Worm (Caenorhabditis elegans) whole organism, L2 larva: Measurements from ENCODE around the gene F23D12.11.

Experiments
- C34F6.9 ChIP-seq: fragments of 150-350 bp; optimal IDR thresholded peaks from 2 replicates; lab custom pipeline; 2014; ENCODE audit warnings: missing biosample characterization, missing genetic modification characterization
- F13H6.1 ChIP-seq: sonication (generic microtip); optimal IDR thresholded peaks from 2 replicates; lab custom pipeline; 2016; ENCODE audit warnings: missing genetic modification characterization, missing compliant biosample characterization
- Y55F3AM.14 ChIP-seq: fragments of 200-800 bp; sonication (Bioruptor generic); optimal IDR thresholded peaks from 2 replicates; lab custom pipeline; 2018; ENCODE audit warnings: mild to moderate bottlenecking, missing genetic modification characterization, missing compliant biosample characterization
- alr-1 ChIP-seq: fragments of 150-350 bp; optimal IDR thresholded peaks from 2 replicates; lab custom pipeline; 2014; ENCODE audit warnings: missing biosample characterization, missing genetic modification characterization
- blmp-1 ChIP-seq: sonication (generic microtip); optimal IDR thresholded peaks from 2 replicates; lab custom pipeline; 2017; ENCODE audit warnings: missing genetic modification characterization, mild to moderate bottlenecking, missing compliant biosample characterization, antibody characterized with exemption, moderate library complexity; ENCODE audit not compliant: insufficient read depth
- ceh-16 ChIP-seq: fragments of 150-350 bp; optimal IDR thresholded peaks from 2 replicates; lab custom pipeline; 2014; ENCODE audit warnings: missing biosample characterization, missing genetic modification characterization
- ceh-82 ChIP-seq: fragments of 150-350 bp; optimal IDR thresholded peaks from 2 replicates; lab custom pipeline; 2014; ENCODE audit warnings: missing biosample characterization, missing genetic modification characterization
- dmd-4 ChIP-seq: sonication (generic microtip); optimal IDR thresholded peaks from 2 replicates; lab custom pipeline; 2017; ENCODE audit warnings: missing biosample characterization, missing genetic modification characterization
- egl-27 ChIP-seq: sonication (generic microtip); optimal IDR thresholded peaks from 3 replicates; lab custom pipeline; 2017; ENCODE audit warnings: missing biosample characterization, missing genetic modification reagents, missing genetic modification characterization
- fos-1 ChIP-seq: fragments of 150-350 bp; optimal IDR thresholded peaks from 2 replicates; lab custom pipeline; 2014; ENCODE audit warnings: missing biosample characterization, missing genetic modification characterization
- gmeb-1 ChIP-seq: fragments of 150-350 bp; optimal IDR thresholded peaks from 2 replicates; lab custom pipeline; 2014; ENCODE audit warnings: missing biosample characterization, missing genetic modification characterization
- lin-11 ChIP-seq: fragments of 150-350 bp; sonication (generic microtip); optimal IDR thresholded peaks from 2 replicates; lab custom pipeline; 2014; ENCODE audit warnings: missing biosample characterization, missing genetic modification characterization, inconsistent platforms, mixed read lengths
- lin-39 ChIP-seq: fragments of 150-350 bp; optimal IDR thresholded peaks from 2 replicates; lab custom pipeline; 2014; ENCODE audit warnings: missing biosample characterization, missing genetic modification reagents, missing genetic modification characterization
- lsy-2 ChIP-seq, 2 experiments: fragments of 150-350 bp in 1 of 2; sonication (generic microtip) in 1 of 2; optimal IDR thresholded peaks; 2 replicates each; lab custom pipeline; 2014 to 2017; ENCODE audit warnings: missing biosample characterization in 2 of 2, missing genetic modification characterization in 2 of 2
- mab-5 ChIP-seq: fragments of 150-350 bp; optimal IDR thresholded peaks from 2 replicates; lab custom pipeline; 2014; ENCODE audit warnings: missing biosample characterization, missing genetic modification characterization
- mbf-1 ChIP-seq: sonication (generic microtip); optimal IDR thresholded peaks from 2 replicates; lab custom pipeline; 2017; ENCODE audit warnings: missing biosample characterization, missing genetic modification characterization
- mdl-1 ChIP-seq, 2 experiments: fragments of 150-350 bp in 1 of 2; sonication (generic microtip) in 1 of 2; optimal IDR thresholded peaks; 2 replicates each; lab custom pipeline; 2017; ENCODE audit warnings: missing biosample characterization in 2 of 2, missing genetic modification characterization in 2 of 2
- nhr-10 ChIP-seq: sonication (generic microtip); optimal IDR thresholded peaks from 2 replicates; lab custom pipeline; 2017; ENCODE audit warnings: missing biosample characterization, missing genetic modification characterization
- nhr-11 ChIP-seq: fragments of 150-350 bp; optimal IDR thresholded peaks from 2 replicates; lab custom pipeline; 2014; ENCODE audit warnings: missing biosample characterization, missing genetic modification characterization
- nhr-12 ChIP-seq: fragments of 150-350 bp; optimal IDR thresholded peaks from 2 replicates; lab custom pipeline; 2014; ENCODE audit warnings: missing biosample characterization, missing genetic modification characterization
- nhr-23 ChIP-seq: fragments of 150-350 bp; optimal IDR thresholded peaks from 2 replicates; lab custom pipeline; 2014; ENCODE audit warnings: missing biosample characterization, missing genetic modification reagents, missing genetic modification characterization
- nhr-237 ChIP-seq: fragments of 150-350 bp; optimal IDR thresholded peaks from 2 replicates; lab custom pipeline; 2014; ENCODE audit warnings: missing biosample characterization, missing genetic modification characterization
- nhr-6 ChIP-seq: fragments of 150-350 bp; optimal IDR thresholded peaks from 2 replicates; lab custom pipeline; 2014; ENCODE audit warnings: missing biosample characterization, missing genetic modification characterization
- nhr-77 ChIP-seq: fragments of 150-350 bp; optimal IDR thresholded peaks from 2 replicates; lab custom pipeline; 2014; ENCODE audit warnings: missing biosample characterization, missing genetic modification characterization
- peb-1 ChIP-seq: fragments of 150-350 bp; optimal IDR thresholded peaks from 2 replicates; lab custom pipeline; 2014; ENCODE audit warnings: missing biosample characterization, missing genetic modification characterization
- skn-1 ChIP-seq: sonication (generic microtip); optimal IDR thresholded peaks from 2 replicates; lab custom pipeline; 2017; ENCODE audit warnings: missing biosample characterization, missing genetic modification characterization
- sma-3 ChIP-seq: sonication (generic microtip); optimal IDR thresholded peaks from 2 replicates; lab custom pipeline; 2016; ENCODE audit warnings: missing genetic modification reagents, missing genetic modification characterization, missing compliant biosample characterization
- sma-9 ChIP-seq, 2 experiments: fragments of 150-350 bp in 1 of 2; sonication (generic microtip) in 1 of 2; optimal IDR thresholded peaks; 2 replicates each; lab custom pipeline; 2014 to 2016; ENCODE audit warnings: missing genetic modification characterization in 2 of 2, mild to moderate bottlenecking in 1 of 2, missing biosample characterization in 1 of 2, missing compliant biosample characterization in 1 of 2, missing genetic modification reagents in 1 of 2, moderate library complexity in 1 of 2
- snpc-4 ChIP-seq: fragments of 150-350 bp; optimal IDR thresholded peaks from 2 replicates; lab custom pipeline; 2014; ENCODE audit warnings: missing biosample characterization, missing genetic modification characterization
- ztf-1 ChIP-seq: fragments of 200-800 bp; sonication (Bioruptor generic); conservative IDR thresholded peaks from 2 replicates; pipeline ENCODE4 v1.3.6; 2022; ENCODE audit warnings: missing genetic modification characterization, missing compliant biosample characterization
- ztf-11 ChIP-seq: sonication (generic microtip); optimal IDR thresholded peaks from 2 replicates; lab custom pipeline; 2017; ENCODE audit warnings: missing biosample characterization, missing genetic modification characterization
- ztf-4 ChIP-seq: fragments of 150-350 bp; optimal IDR thresholded peaks from 2 replicates; lab custom pipeline; 2014; ENCODE audit warnings: missing biosample characterization, missing genetic modification characterization

Gene F23D12.11

DNA sequence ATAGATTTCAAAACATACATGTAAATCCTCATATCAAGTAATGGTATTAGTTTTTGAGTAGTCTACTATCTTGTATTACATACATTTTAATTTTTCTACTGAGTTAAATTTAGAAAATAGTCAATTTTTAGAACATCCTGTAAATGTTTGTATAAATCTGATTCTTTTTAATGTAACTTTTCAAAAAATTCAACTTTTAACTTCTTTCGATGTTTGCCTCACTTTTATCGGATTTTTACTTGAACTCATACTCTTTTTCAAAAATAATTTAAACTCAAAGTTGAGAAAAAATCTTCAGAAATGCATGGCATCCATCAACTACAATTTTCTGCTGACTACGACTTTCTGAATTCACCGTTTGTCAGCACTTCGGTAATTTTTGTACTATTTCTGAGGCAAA is 40.0 kb upstream of the F23D12.11 start, which contains the start of gene M163.7:
TSS of gene M163.7 (plus strand) at position 301 of the 400 bp plus-strand sequence.
- no peak for TF ChIP-seq ceh-82
- no peak for TF ChIP-seq peb-1

DNA sequence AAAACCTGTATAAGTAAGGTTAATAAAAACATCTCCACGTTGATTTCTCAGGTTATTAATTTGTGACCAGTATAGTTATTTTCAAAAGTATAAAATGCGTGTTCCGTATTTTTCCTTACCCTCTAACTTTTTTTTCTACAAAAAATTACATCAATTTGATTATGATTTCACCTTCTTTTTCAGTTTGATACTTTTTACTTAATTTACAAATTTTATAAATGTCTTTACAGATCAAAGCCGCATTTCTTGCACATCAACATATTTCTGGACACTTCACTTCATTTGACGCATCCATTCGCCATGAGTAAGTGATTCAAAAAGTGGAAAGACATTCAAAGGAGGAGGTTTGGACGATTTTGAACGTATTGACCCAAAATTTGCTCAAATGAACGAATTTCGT is 35.9 kb upstream of the F23D12.11 start, which contains the start of gene Y66C5A.2:
TSS of gene Y66C5A.2 (plus strand) at position 301 of the 400 bp plus-strand sequence.
- TF ChIP-seq sma-9 (GFP tag; optimal IDR thresholded peaks at IDR 0.05; lab: Kevin White, UChicago): no peak
- no peak for TF ChIP-seq sma-9 (tag; optimal IDR thresholded peaks at IDR 0.05; lab: Kevin White, UChicago)
- no peak for TF ChIP-seq mab-5 (tag; lab: Kevin White, UChicago)
- TF ChIP-seq fos-1: no peak
- TF ChIP-seq Y55F3AM.14: no peak
- TF ChIP-seq mbf-1 (tag; lab: Kevin White, UChicago): no peak
- TF ChIP-seq skn-1: no peak
- TF ChIP-seq nhr-11: no peak
- no peak for TF ChIP-seq mdl-1 (tag; optimal IDR thresholded peaks at IDR 0.05; lab: Kevin White, UChicago)
- no peak for TF ChIP-seq nhr-10 (tag; lab: Kevin White, UChicago)
- TF ChIP-seq F13H6.1 (tag; lab: Kevin White, UChicago): no peak

DNA sequence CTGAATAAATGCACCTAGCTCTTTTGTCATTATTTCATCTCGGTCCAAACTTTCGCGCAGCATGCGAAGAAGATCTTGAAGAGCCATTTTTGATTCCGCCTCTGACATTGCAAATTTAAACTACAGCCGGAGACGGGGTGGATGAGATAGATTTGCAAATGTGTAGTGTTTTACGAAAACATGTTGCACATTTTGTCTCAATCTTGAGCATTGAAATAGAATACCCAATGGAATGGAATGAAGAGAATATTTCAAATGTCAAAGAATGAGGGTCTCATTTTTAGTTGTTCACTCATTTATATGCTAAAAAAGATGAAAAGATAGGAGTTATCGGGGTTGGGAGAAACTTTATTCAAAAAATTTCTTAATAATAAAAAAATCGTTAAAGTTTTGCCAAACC is 30.9 kb upstream of the F23D12.11 start, which contains the start of gene Y66C5A.1:
TSS of gene Y66C5A.1 (minus strand) at position 101 of the 400 bp plus-strand sequence.
- TF ChIP-seq gmeb-1 (tag; lab: Kevin White, UChicago): no peak
- no peak for TF ChIP-seq ztf-11 (tag; lab: Kevin White, UChicago)
- no peak for TF ChIP-seq nhr-23 (tag; lab: Kevin White, UChicago)
- TF ChIP-seq nhr-237 (tag; lab: Kevin White, UChicago): no peak
- TF ChIP-seq skn-1: no peak
- no peak for TF ChIP-seq fos-1
- no peak for TF ChIP-seq nhr-11
- no peak for TF ChIP-seq nhr-10 (tag; lab: Kevin White, UChicago)
- no peak for TF ChIP-seq lin-39
- no peak for TF ChIP-seq sma-9 (GFP tag; optimal IDR thresholded peaks at IDR 0.05; lab: Kevin White, UChicago)
- TF ChIP-seq sma-9 (tag; optimal IDR thresholded peaks at IDR 0.05; lab: Kevin White, UChicago): no peak
- TF ChIP-seq mdl-1 (tag; optimal IDR thresholded peaks at IDR 0.05; lab: Kevin White, UChicago): no peak
- TF ChIP-seq F13H6.1 (tag; lab: Kevin White, UChicago): no peak
- TF ChIP-seq nhr-77 (tag; lab: Kevin White, UChicago): no peak
- no peak for TF ChIP-seq sma-3 (GFP tag; lab: Kevin White, UChicago)
- no peak for TF ChIP-seq nhr-6 (tag; lab: Kevin White, UChicago)
- TF ChIP-seq blmp-1: no peak
- TF ChIP-seq lsy-2 (tag; optimal IDR thresholded peaks at IDR 0.05; lab: Kevin White, UChicago): no peak
- no peak for TF ChIP-seq snpc-4

DNA sequence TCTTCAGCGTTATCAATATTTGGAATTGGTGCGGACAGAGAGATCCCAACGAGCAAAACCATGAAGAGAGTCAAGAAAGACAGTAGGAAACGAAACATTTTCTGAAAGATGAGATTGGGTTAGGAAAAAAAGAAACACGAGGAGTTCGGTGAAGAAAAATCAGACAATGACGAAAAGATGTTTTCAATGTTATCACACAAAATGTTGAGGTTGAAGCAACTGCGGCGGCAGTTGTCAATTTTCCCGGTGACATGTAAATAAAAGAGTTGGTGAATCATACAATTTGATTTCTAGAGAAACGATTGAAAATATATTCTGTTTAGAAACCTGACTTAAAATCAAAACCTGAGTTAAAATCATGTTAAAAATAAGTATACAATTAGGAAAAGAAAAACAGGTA is 29.2 kb upstream of the F23D12.11 start, which contains the start of gene F23D12.7:
TSS of gene F23D12.7 (minus strand) at position 101 of the 400 bp plus-strand sequence.
- no peak for TF ChIP-seq egl-27 (tag; lab: Kevin White, UChicago)
- TF ChIP-seq nhr-10 (tag; lab: Kevin White, UChicago): no peak
- no peak for TF ChIP-seq lin-11 (tag; lab: Kevin White, UChicago)

DNA sequence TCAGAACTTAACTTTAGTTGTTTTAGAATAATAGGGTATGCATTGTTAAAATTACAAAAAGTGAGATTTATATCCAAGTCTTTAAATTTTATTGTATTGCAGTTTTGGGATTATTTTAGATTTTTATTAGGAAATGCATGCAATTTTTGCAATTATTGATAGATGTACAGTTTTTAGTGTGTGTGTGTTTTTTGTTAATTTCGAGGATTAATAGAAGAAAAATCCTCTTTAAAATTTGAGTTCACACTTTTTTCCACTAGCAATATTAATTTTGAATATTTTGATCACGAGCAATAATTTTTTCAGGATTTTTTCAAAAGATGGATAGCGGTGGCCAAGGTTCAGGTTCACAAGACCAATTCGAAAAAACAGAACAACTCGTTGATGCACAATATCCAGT is 23.4 kb upstream of the F23D12.11 start, which contains the start of gene jmjd-3.2:
TSS of gene jmjd-3.2 (plus strand) at position 301 of the 400 bp plus-strand sequence.
- TF ChIP-seq mdl-1 (tag; optimal IDR thresholded peaks at IDR 0.05; lab: Kevin White, UChicago) (no peak), dmd-4 (tag; lab: Kevin White, UChicago) (no peak), nhr-10 (tag; lab: Kevin White, UChicago) (no peak), nhr-77 (tag; lab: Kevin White, UChicago) (no peak), ztf-4 (tag; lab: Kevin White, UChicago) (no peak), alr-1 (tag; lab: Kevin White, UChicago) (no peak), C34F6.9 (no peak), nhr-12 (tag; lab: Kevin White, UChicago) (no peak), ceh-16 (tag; lab: Kevin White, UChicago) (no peak), ztf-1 (GFP tag; lab: Robert Waterston, UW) (no peak), sma-9 (GFP tag; optimal IDR thresholded peaks at IDR 0.05; lab: Kevin White, UChicago) (no peak), sma-9 (tag; optimal IDR thresholded peaks at IDR 0.05; lab: Kevin White, UChicago) (no peak)
